Fruit fly (Drosophila melanogaster) whole organism, embryonic: ENCODE data around the gene CG3457.

Experiments used
- Aef1 ChIP-seq: fragments of 200-800 bp; sonication (Bioruptor generic); IDR thresholded peaks from 3 replicates; pipeline ENCODE4 v1.3.6; 2022; ENCODE audit warnings: missing biosample characterization, missing genetic modification characterization
- Asciz ChIP-seq: fragments of 200-800 bp; sonication (Bioruptor generic); optimal IDR thresholded peaks from 2 replicates; lab custom pipeline; 2017; ENCODE audit warnings: missing biosample characterization, mild to moderate bottlenecking, missing genetic modification characterization, missing genetic modification reagents
- B-H2 ChIP-seq: fragments of 200-800 bp; sonication (Bioruptor generic); optimal IDR thresholded peaks from 2 replicates; lab custom pipeline; 2018; ENCODE audit warnings: missing biosample characterization, mild to moderate bottlenecking, missing genetic modification characterization
- Bgb ChIP-seq: fragments of 200-800 bp; sonication (Bioruptor generic); IDR thresholded peaks from 2 replicates; pipeline ENCODE4 v1.3.6; 2022; ENCODE audit warnings: missing biosample characterization, missing genetic modification characterization; ENCODE audit not compliant: partially characterized antibody
- BtbVII ChIP-seq: fragments of 200-800 bp; sonication (Bioruptor generic); optimal IDR thresholded peaks from 3 replicates; lab custom pipeline; 2017; ENCODE audit warnings: missing biosample characterization, mild to moderate bottlenecking, missing genetic modification characterization
- CG10267 ChIP-seq: fragments of 200-800 bp; sonication (Bioruptor generic); optimal IDR thresholded peaks from 2 replicates; lab custom pipeline; 2018; ENCODE audit warnings: missing biosample characterization, mild to moderate bottlenecking, missing genetic modification characterization, moderate library complexity
- CG10366 ChIP-seq: fragments of 200-800 bp; sonication (Bioruptor generic); IDR thresholded peaks from 2 replicates; pipeline ENCODE4 v1.3.6; 2022; ENCODE audit warnings: missing biosample characterization, missing genetic modification characterization
- CG10959 ChIP-seq: fragments of 200-800 bp; sonication (Bioruptor generic); IDR thresholded peaks from 2 replicates; pipeline ENCODE4 v1.3.6; 2022; ENCODE audit warnings: missing biosample characterization, missing genetic modification characterization
- CG11560 ChIP-seq: fragments of 200-800 bp; sonication (Bioruptor generic); IDR thresholded peaks from 3 replicates; pipeline ENCODE4 v1.3.6; 2022; ENCODE audit warnings: missing biosample characterization, missing genetic modification characterization
- CG15514 ChIP-seq: fragments of 200-800 bp; sonication (Bioruptor generic); optimal IDR thresholded peaks from 3 replicates; lab custom pipeline; 2017; ENCODE audit warnings: missing biosample characterization, missing genetic modification characterization, mild to moderate bottlenecking, moderate library complexity, missing genetic modification reagents
- CG1602 ChIP-seq: fragments of 200-800 bp; sonication (Bioruptor generic); optimal IDR thresholded peaks from 3 replicates; lab custom pipeline; 2016; ENCODE audit warnings: missing biosample characterization, missing genetic modification characterization
- CG18619 ChIP-seq: fragments of 200-800 bp; sonication (Bioruptor generic); optimal IDR thresholded peaks from 3 replicates; lab custom pipeline; 2017; ENCODE audit warnings: missing biosample characterization, mild to moderate bottlenecking, missing genetic modification characterization
- CG2678 ChIP-seq: fragments of 200-800 bp; sonication (Bioruptor generic); optimal IDR thresholded peaks from 3 replicates; lab custom pipeline; 2019; ENCODE audit warnings: missing biosample characterization, mild to moderate bottlenecking, missing genetic modification characterization, moderate library complexity
- CG3065 ChIP-seq: fragments of 200-800 bp; sonication (Bioruptor generic); optimal IDR thresholded peaks from 2 replicates; lab custom pipeline; 2016; ENCODE audit warnings: missing biosample characterization, missing genetic modification characterization
- CG31224 ChIP-seq: fragments of 200-800 bp; sonication (Bioruptor generic); IDR thresholded peaks from 2 replicates; pipeline ENCODE4 v1.3.6; 2022; ENCODE audit warnings: missing biosample characterization, missing genetic modification characterization
- CG32532 ChIP-seq: fragments of 200-800 bp; sonication (Bioruptor generic); IDR thresholded peaks from 2 replicates; pipeline ENCODE4 v1.3.6; 2022; ENCODE audit warnings: missing biosample characterization, missing genetic modification characterization
- CG32772 ChIP-seq: fragments of 200-800 bp; sonication (Bioruptor generic); IDR thresholded peaks from 2 replicates; pipeline ENCODE4 v1.3.6; 2022; ENCODE audit warnings: missing biosample characterization, missing genetic modification characterization
- CG4424 ChIP-seq: fragments of 200-800 bp; sonication (Bioruptor generic); optimal IDR thresholded peaks from 3 replicates; lab custom pipeline; 2016; ENCODE audit warnings: missing biosample characterization, missing genetic modification characterization
- CG4854 ChIP-seq: fragments of 200-800 bp; sonication (Bioruptor generic); optimal IDR thresholded peaks from 2 replicates; lab custom pipeline; 2016; ENCODE audit warnings: missing biosample characterization, missing genetic modification characterization, inconsistent platforms
- CG6254 ChIP-seq: fragments of 200-800 bp; sonication (Bioruptor generic); optimal IDR thresholded peaks from 3 replicates; lab custom pipeline; 2017; ENCODE audit warnings: mild to moderate bottlenecking, missing biosample characterization, missing genetic modification reagents, missing genetic modification characterization
- CG6272 ChIP-seq: fragments of 200-800 bp; sonication (Bioruptor generic); IDR thresholded peaks from 2 replicates; pipeline ENCODE4 v1.3.6; 2022; ENCODE audit warnings: missing biosample characterization, missing genetic modification characterization
- CG6689 ChIP-seq: fragments of 200-800 bp; sonication (Bioruptor generic); IDR thresholded peaks from 2 replicates; pipeline ENCODE4 v1.3.6; 2022; ENCODE audit warnings: missing biosample characterization, missing genetic modification characterization
- CG8281 ChIP-seq: fragments of 200-800 bp; sonication (Bioruptor generic); optimal IDR thresholded peaks from 2 replicates; lab custom pipeline; 2018; ENCODE audit warnings: missing biosample characterization, mild to moderate bottlenecking, missing genetic modification characterization, moderate library complexity
- CG9797 ChIP-seq: fragments of 200-800 bp; sonication (Bioruptor generic); optimal IDR thresholded peaks from 3 replicates; lab custom pipeline; 2018; ENCODE audit warnings: missing biosample characterization, mild to moderate bottlenecking, missing genetic modification characterization
- Dad ChIP-seq: fragments of 200-800 bp; sonication (Bioruptor generic); optimal IDR thresholded peaks from 3 replicates; lab custom pipeline; 2016; ENCODE audit warnings: missing biosample characterization, missing genetic modification characterization
- E2f2 ChIP-seq: fragments of 200-800 bp; sonication (Bioruptor generic); IDR thresholded peaks from 2 replicates; pipeline ENCODE4 v1.3.6; 2022; ENCODE audit warnings: missing biosample characterization, missing genetic modification characterization
- Mes4 ChIP-seq: fragments of 200-800 bp; sonication (Bioruptor generic); optimal IDR thresholded peaks from 2 replicates; lab custom pipeline; 2016; ENCODE audit warnings: missing biosample characterization, missing genetic modification characterization
- Sin3A ChIP-seq: fragments of >200 bp; optimal IDR thresholded peaks from 2 replicates; lab custom pipeline; 2018
- Sox100B ChIP-seq: fragments of 200-800 bp; sonication (Bioruptor generic); optimal IDR thresholded peaks from 3 replicates; lab custom pipeline; 2018; ENCODE audit warnings: missing biosample characterization, mild to moderate bottlenecking, missing genetic modification characterization
- Ssrp ChIP-seq: fragments of 200-800 bp; sonication (Bioruptor generic); optimal IDR thresholded peaks from 2 replicates; lab custom pipeline; 2018; ENCODE audit warnings: missing biosample characterization, mild to moderate bottlenecking, missing genetic modification characterization, moderate library complexity
- ab ChIP-seq: fragments of 200-800 bp; sonication (Bioruptor generic); optimal IDR thresholded peaks from 2 replicates; lab custom pipeline; 2016; ENCODE audit warnings: missing biosample characterization, missing genetic modification characterization
- ac ChIP-seq: fragments of 200-800 bp; sonication (Bioruptor generic); optimal IDR thresholded peaks from 3 replicates; lab custom pipeline; 2017; ENCODE audit warnings: missing biosample characterization, mild to moderate bottlenecking, missing genetic modification characterization
- az2 ChIP-seq: fragments of 200-800 bp; sonication (Bioruptor generic); optimal IDR thresholded peaks from 3 replicates; lab custom pipeline; 2016; ENCODE audit warnings: missing biosample characterization, missing genetic modification characterization
- br ChIP-seq: fragments of >200 bp; optimal IDR thresholded peaks from 2 replicates; lab custom pipeline; 2017
- bsh ChIP-seq, 2 experiments: fragments of 200-800 bp; sonication (Bioruptor generic); optimal IDR thresholded peaks; 2 replicates each; lab custom pipeline; 2017 to 2018; ENCODE audit warnings: mild to moderate bottlenecking in 2 of 2, missing biosample characterization in 2 of 2, missing genetic modification characterization in 2 of 2, moderate library complexity in 1 of 2
- caup ChIP-seq: fragments of 200-800 bp; sonication (Bioruptor generic); optimal IDR thresholded peaks from 3 replicates; lab custom pipeline; 2017; ENCODE audit warnings: missing biosample characterization, mild to moderate bottlenecking, missing genetic modification characterization, moderate library complexity; ENCODE audit not compliant: severe bottlenecking
- ewg ChIP-seq: fragments of 200-800 bp; sonication (Bioruptor generic); optimal IDR thresholded peaks from 3 replicates; lab custom pipeline; 2017; ENCODE audit warnings: mild to moderate bottlenecking, missing biosample characterization, missing genetic modification reagents, missing genetic modification characterization
- ftz-f1 ChIP-seq: fragments of 200-800 bp; sonication (Bioruptor generic); optimal IDR thresholded peaks from 2 replicates; lab custom pipeline; 2016; ENCODE audit warnings: missing biosample characterization, missing genetic modification characterization
- fu2 ChIP-seq: fragments of 200-800 bp; sonication (Bioruptor generic); optimal IDR thresholded peaks from 2 replicates; lab custom pipeline; 2016; ENCODE audit warnings: missing biosample characterization, missing genetic modification characterization
- ken ChIP-seq: fragments of 200-800 bp; sonication (Bioruptor generic); IDR thresholded peaks from 3 replicates; pipeline ENCODE4 v1.3.6; 2022; ENCODE audit warnings: missing biosample characterization, missing genetic modification characterization
- mam ChIP-seq: fragments of 200-800 bp; sonication (Bioruptor generic); optimal IDR thresholded peaks from 3 replicates; lab custom pipeline; 2016; ENCODE audit warnings: missing biosample characterization, missing genetic modification characterization
- nmo ChIP-seq: fragments of 200-800 bp; sonication (Bioruptor generic); optimal IDR thresholded peaks from 2 replicates; lab custom pipeline; 2018; ENCODE audit warnings: missing biosample characterization, mild to moderate bottlenecking, missing genetic modification characterization, moderate library complexity
- phol ChIP-seq: fragments of 200-800 bp; sonication (Bioruptor generic); optimal IDR thresholded peaks from 3 replicates; lab custom pipeline; 2018; ENCODE audit warnings: missing biosample characterization, mild to moderate bottlenecking, missing genetic modification characterization, moderate library complexity
- pzg ChIP-seq: fragments of 200-800 bp; sonication (Bioruptor generic); optimal IDR thresholded peaks from 3 replicates; lab custom pipeline; 2018; ENCODE audit warnings: missing biosample characterization, mild to moderate bottlenecking, missing genetic modification characterization, moderate library complexity
- ranshi ChIP-seq: fragments of 200-800 bp; sonication (Bioruptor generic); IDR thresholded peaks from 2 replicates; pipeline ENCODE4 v1.3.6; 2022; ENCODE audit warnings: missing biosample characterization, missing genetic modification characterization
- sd ChIP-seq: fragments of 200-800 bp; sonication (Bioruptor generic); optimal IDR thresholded peaks from 3 replicates; lab custom pipeline; 2018; ENCODE audit warnings: missing biosample characterization, mild to moderate bottlenecking, missing genetic modification characterization, moderate library complexity
- seq ChIP-seq: fragments of 200-800 bp; sonication (Bioruptor generic); IDR thresholded peaks from 2 replicates; pipeline ENCODE4 v1.3.6; 2022; ENCODE audit warnings: missing biosample characterization, missing genetic modification characterization
- sqz ChIP-seq: fragments of 200-800 bp; sonication (Bioruptor generic); optimal IDR thresholded peaks from 3 replicates; lab custom pipeline; 2018; ENCODE audit warnings: missing biosample characterization, mild to moderate bottlenecking, missing genetic modification characterization
- stwl ChIP-seq: fragments of 200-800 bp; sonication (Bioruptor generic); optimal IDR thresholded peaks from 3 replicates; lab custom pipeline; 2018; ENCODE audit warnings: missing biosample characterization, mild to moderate bottlenecking, missing genetic modification characterization, moderate library complexity
- zen ChIP-seq: fragments of 200-800 bp; sonication (Bioruptor generic); optimal IDR thresholded peaks from 3 replicates; lab custom pipeline; 2018; ENCODE audit warnings: missing biosample characterization, mild to moderate bottlenecking, missing genetic modification characterization, moderate library complexity
- zfh1 ChIP-seq: fragments of 200-800 bp; sonication (Bioruptor generic); IDR thresholded peaks from 3 replicates; pipeline ENCODE4 v1.3.6; 2022; ENCODE audit warnings: missing biosample characterization, missing genetic modification characterization

Gene CG3457

DNA sequence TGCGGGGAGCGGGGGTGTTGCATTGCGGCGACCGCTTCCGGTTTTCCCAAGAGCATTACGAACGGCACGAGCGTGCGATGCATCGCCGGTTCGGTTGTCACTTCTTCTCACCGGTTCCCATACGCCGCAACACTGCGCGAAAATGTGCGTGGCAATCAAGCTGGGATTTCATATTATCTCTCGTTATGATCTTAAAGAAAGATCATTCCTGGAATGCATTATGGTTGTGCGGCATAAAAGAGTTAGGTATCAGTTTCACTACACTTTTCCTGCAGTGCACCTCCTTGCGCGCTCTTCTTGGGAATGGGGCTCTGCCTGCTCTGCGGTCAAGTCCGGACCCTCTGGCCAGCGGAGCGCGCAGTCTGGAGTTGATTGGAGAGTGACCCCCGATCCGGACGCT, 21.5 kb upstream of the CG3457 start (continued):
- TF ChIP-seq bsh (GFP tag; optimal IDR thresholded peaks at IDR 0.05; lab: Kevin White, UChicago): peak in 1 of 2 experiments; percentile 71
- no peak for TF ChIP-seq zen (tag; lab: Kevin White, UChicago)
- no peak for TF ChIP-seq Sox100B (GFP tag; lab: Kevin White, UChicago)
- TF ChIP-seq CG2678 (tag; lab: Kevin White, UChicago): peak; percentile 35
- TF ChIP-seq phol: peak; percentile 51
- TF ChIP-seq CG3065 (GFP tag; lab: Kevin White, UChicago): no peak
- no peak for TF ChIP-seq ftz-f1
- TF ChIP-seq Dad (GFP tag; lab: Kevin White, UChicago): no peak
- no peak for TF ChIP-seq mam (GFP tag; lab: Kevin White, UChicago)
- no peak for TF ChIP-seq sd
- TF ChIP-seq CG9797 (GFP tag; lab: Kevin White, UChicago): no peak
- TF ChIP-seq CG18619 (GFP tag; lab: Kevin White, UChicago): no peak
- TF ChIP-seq CG10267 (tag; lab: Kevin White, UChicago): no peak
- no peak for TF ChIP-seq CG15514 (GFP tag; lab: Kevin White, UChicago)
- peak; percentile 43 for TF ChIP-seq Mes4 (GFP tag; lab: Kevin White, UChicago)
- TF ChIP-seq CG8281 (tag; lab: Kevin White, UChicago): no peak
- 0 out of 3 replicates have a peak, but pooled peaks have one; percentile 10 for TF ChIP-seq Aef1 (GFP tag; lab: Robert Waterston, UW)
- no peak for TF ChIP-seq CG10959
- TF ChIP-seq zfh1 (GFP tag; lab: Robert Waterston, UW): peak; percentile 56; the same call in 2 of the 3 replicates
- TF ChIP-seq CG11560 (tag; lab: Robert Waterston, UW): no peak
- TF ChIP-seq CG6272 (GFP tag; lab: Robert Waterston, UW): no peak
- TF ChIP-seq sqz (GFP tag; lab: Kevin White, UChicago): no peak
- no peak for TF ChIP-seq pzg
- TF ChIP-seq ranshi (GFP tag; lab: Robert Waterston, UW): peak; percentile 61; the same call in 1 of the 2 replicates
- no peak for TF ChIP-seq BtbVII (GFP tag; lab: Kevin White, UChicago)
- 0 out of 2 replicates have a peak, but pooled peaks have one; percentile 5 for TF ChIP-seq CG32532
- TF ChIP-seq br: no peak
- TF ChIP-seq ac (GFP tag; lab: Kevin White, UChicago): no peak
- TF ChIP-seq stwl (tag; lab: Kevin White, UChicago): no peak
- peak; percentile 59; the same call in 1 of the 2 replicates for TF ChIP-seq CG32772
- TF ChIP-seq CG4424: peak; percentile 47
- no peak for TF ChIP-seq ab (GFP tag; lab: Kevin White, UChicago)
- TF ChIP-seq E2f2 (GFP tag; lab: Robert Waterston, UW): peak; percentile 33; the same call in 1 of the 2 replicates
- TF ChIP-seq Bgb (GFP tag; lab: Robert Waterston, UW): no peak
- TF ChIP-seq Ssrp (tag; lab: Kevin White, UChicago): peak; percentile 49
- peak; percentile 45; the same call in 1 of the 2 replicates for TF ChIP-seq CG6689 (GFP tag; lab: Robert Waterston, UW)
- no peak for TF ChIP-seq CG31224 (GFP tag; lab: Robert Waterston, UW)
- no peak for TF ChIP-seq Sin3A (lab: Kevin White, UChicago)
- peak; percentile 19 for TF ChIP-seq CG1602 (GFP tag; lab: Kevin White, UChicago)
- TF ChIP-seq seq (GFP tag; lab: Robert Waterston, UW): 0 out of 2 replicates have a peak, but pooled peaks have one; percentile 10
- peak; percentile 51 for TF ChIP-seq ewg (GFP tag; lab: Kevin White, UChicago)
- TF ChIP-seq nmo (GFP tag; lab: Kevin White, UChicago): peak; percentile 6
- peak; percentile 80 for TF ChIP-seq ken
- peak; percentile 49 for TF ChIP-seq az2
- peak; percentile 35 for TF ChIP-seq CG6254 (GFP tag; lab: Kevin White, UChicago)
- no peak for TF ChIP-seq fu2 (GFP tag; lab: Kevin White, UChicago)
- no peak for TF ChIP-seq B-H2
- TF ChIP-seq Asciz (GFP tag; lab: Kevin White, UChicago): peak; percentile 44
- no peak for TF ChIP-seq caup (GFP tag; lab: Kevin White, UChicago)
- TF ChIP-seq CG10366 (GFP tag; lab: Robert Waterston, UW): peak; percentile 73
- TF ChIP-seq CG4854 (GFP tag; lab: Kevin White, UChicago): no peak
